Fruit fly (Drosophila melanogaster): ENCODE measurements around the gene CG4502.

DNA sequence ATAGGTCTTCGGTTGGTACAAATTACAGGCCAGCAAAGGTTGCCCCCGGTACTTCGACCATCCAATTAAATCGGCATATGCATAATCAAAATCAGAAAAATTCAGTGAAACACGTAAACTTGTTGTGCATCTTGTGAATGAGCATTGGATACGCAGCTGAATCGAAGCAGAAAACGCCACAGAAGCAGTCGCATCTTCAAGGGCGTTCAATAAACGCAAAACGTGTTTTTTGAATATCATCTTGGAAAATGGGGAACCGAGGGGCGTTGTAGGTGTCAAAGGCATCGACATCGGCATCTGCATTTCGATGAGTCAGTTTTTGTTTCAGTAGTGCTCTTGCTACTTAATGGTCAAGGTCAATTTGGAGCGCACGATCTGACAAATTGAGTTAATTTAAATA, 29.7 kb downstream of the CG4502 start:
- TF ChIP-seq Ets98B (GFP tag; IDR thresholded peaks at IDR 0.05) (no peak), EcR (GFP tag; optimal IDR thresholded peaks at IDR 0.05) (peak; percentile 91)
